Fruit fly (Drosophila melanogaster) whole organism, prepupa: Measurements from ENCODE around the gene mRpL22.

Experiments
- CG7368 ChIP-seq: fragments of 200-800 bp; sonication (Bioruptor generic); optimal IDR thresholded peaks from 3 replicates; lab custom pipeline; 2016; ENCODE audit warnings: missing biosample characterization, missing genetic modification characterization
- Gug ChIP-seq: fragments of 200-800 bp; sonication (Bioruptor generic); IDR thresholded peaks from 2 replicates; pipeline ENCODE4 v1.3.6; 2022; ENCODE audit warnings: missing biosample characterization, missing genetic modification characterization

- peak; percentile 49 for TF ChIP-seq CG7368 (GFP tag; lab: Kevin White, UChicago)
- peak; percentile 78 for TF ChIP-seq Gug (GFP tag; lab: Robert Waterston, UW)
Measured at dm6 chrX:16772882-16773827, 10.6 kb upstream of the mRpL22 start.
